Worm (Caenorhabditis elegans) whole organism, L2 larva: Measurements from ENCODE around the gene cyk-7.
A peak's percentile ranks its signal among the peaks of the same experiment; 100 is the strongest.

ENCODE experiments used
- F13H6.1 ChIP-seq: sonication (generic microtip); optimal IDR thresholded peaks from 2 replicates; lab custom pipeline; 2016; ENCODE audit warnings: missing genetic modification characterization, missing compliant biosample characterization
- R02D3.7 ChIP-seq: fragments of 150-350 bp; optimal IDR thresholded peaks from 2 replicates; lab custom pipeline; 2014; ENCODE audit warnings: missing biosample characterization, missing genetic modification characterization
- Y55F3AM.14 ChIP-seq: fragments of 200-800 bp; sonication (Bioruptor generic); optimal IDR thresholded peaks from 2 replicates; lab custom pipeline; 2018; ENCODE audit warnings: mild to moderate bottlenecking, missing genetic modification characterization, missing compliant biosample characterization
- ZK546.5 ChIP-seq: sonication (generic microtip); optimal IDR thresholded peaks from 2 replicates; lab custom pipeline; 2017; ENCODE audit warnings: missing biosample characterization, missing genetic modification characterization
- alr-1 ChIP-seq: fragments of 150-350 bp; optimal IDR thresholded peaks from 2 replicates; lab custom pipeline; 2014; ENCODE audit warnings: missing biosample characterization, missing genetic modification characterization
- ceh-82 ChIP-seq: fragments of 150-350 bp; optimal IDR thresholded peaks from 2 replicates; lab custom pipeline; 2014; ENCODE audit warnings: missing biosample characterization, missing genetic modification characterization
- crh-2 ChIP-seq: sonication (generic microtip); optimal IDR thresholded peaks from 2 replicates; lab custom pipeline; 2017; ENCODE audit warnings: missing biosample characterization, missing genetic modification characterization
- elt-3 ChIP-seq: sonication (generic microtip); optimal IDR thresholded peaks from 2 replicates; lab custom pipeline; 2017; ENCODE audit warnings: missing biosample characterization, missing genetic modification characterization
- fos-1 ChIP-seq: fragments of 150-350 bp; optimal IDR thresholded peaks from 2 replicates; lab custom pipeline; 2014; ENCODE audit warnings: missing biosample characterization, missing genetic modification characterization
- gmeb-1 ChIP-seq: fragments of 150-350 bp; optimal IDR thresholded peaks from 2 replicates; lab custom pipeline; 2014; ENCODE audit warnings: missing biosample characterization, missing genetic modification characterization
- lin-11 ChIP-seq: fragments of 150-350 bp; sonication (generic microtip); optimal IDR thresholded peaks from 2 replicates; lab custom pipeline; 2014; ENCODE audit warnings: missing biosample characterization, missing genetic modification characterization, inconsistent platforms, mixed read lengths
- lin-39 ChIP-seq: fragments of 150-350 bp; optimal IDR thresholded peaks from 2 replicates; lab custom pipeline; 2014; ENCODE audit warnings: missing biosample characterization, missing genetic modification reagents, missing genetic modification characterization
- lsy-2 ChIP-seq, 2 experiments: fragments of 150-350 bp in 1 of 2; sonication (generic microtip) in 1 of 2; optimal IDR thresholded peaks; 2 replicates each; lab custom pipeline; 2014 to 2017; ENCODE audit warnings: missing biosample characterization in 2 of 2, missing genetic modification characterization in 2 of 2
- mab-5 ChIP-seq: fragments of 150-350 bp; optimal IDR thresholded peaks from 2 replicates; lab custom pipeline; 2014; ENCODE audit warnings: missing biosample characterization, missing genetic modification characterization
- mbf-1 ChIP-seq: sonication (generic microtip); optimal IDR thresholded peaks from 2 replicates; lab custom pipeline; 2017; ENCODE audit warnings: missing biosample characterization, missing genetic modification characterization
- nhr-10 ChIP-seq: sonication (generic microtip); optimal IDR thresholded peaks from 2 replicates; lab custom pipeline; 2017; ENCODE audit warnings: missing biosample characterization, missing genetic modification characterization
- nhr-11 ChIP-seq: fragments of 150-350 bp; optimal IDR thresholded peaks from 2 replicates; lab custom pipeline; 2014; ENCODE audit warnings: missing biosample characterization, missing genetic modification characterization
- nhr-12 ChIP-seq: fragments of 150-350 bp; optimal IDR thresholded peaks from 2 replicates; lab custom pipeline; 2014; ENCODE audit warnings: missing biosample characterization, missing genetic modification characterization
- nhr-129 ChIP-seq: fragments of 150-350 bp; optimal IDR thresholded peaks from 2 replicates; lab custom pipeline; 2014; ENCODE audit warnings: missing biosample characterization, missing genetic modification characterization
- nhr-21 ChIP-seq: fragments of 150-350 bp; optimal IDR thresholded peaks from 2 replicates; lab custom pipeline; 2014; ENCODE audit warnings: missing biosample characterization, missing genetic modification characterization
- nhr-237 ChIP-seq: fragments of 150-350 bp; optimal IDR thresholded peaks from 2 replicates; lab custom pipeline; 2014; ENCODE audit warnings: missing biosample characterization, missing genetic modification characterization
- sem-4 ChIP-seq: fragments of 150-350 bp; optimal IDR thresholded peaks from 2 replicates; lab custom pipeline; 2014; ENCODE audit warnings: missing biosample characterization, missing genetic modification reagents, missing genetic modification characterization
- sma-9 ChIP-seq, 2 experiments: fragments of 150-350 bp in 1 of 2; sonication (generic microtip) in 1 of 2; optimal IDR thresholded peaks; 2 replicates each; lab custom pipeline; 2014 to 2016; ENCODE audit warnings: missing genetic modification characterization in 2 of 2, mild to moderate bottlenecking in 1 of 2, missing biosample characterization in 1 of 2, missing compliant biosample characterization in 1 of 2, missing genetic modification reagents in 1 of 2, moderate library complexity in 1 of 2
- snpc-4 ChIP-seq: fragments of 150-350 bp; optimal IDR thresholded peaks from 2 replicates; lab custom pipeline; 2014; ENCODE audit warnings: missing biosample characterization, missing genetic modification characterization
- unc-39 ChIP-seq: fragments of 150-350 bp; optimal IDR thresholded peaks from 2 replicates; lab custom pipeline; 2014; ENCODE audit warnings: missing biosample characterization, missing genetic modification characterization
- unc-55 ChIP-seq: fragments of 150-350 bp; sonication (generic microtip); optimal IDR thresholded peaks from 3 replicates; lab custom pipeline; 2014; ENCODE audit warnings: missing biosample characterization, missing genetic modification reagents, missing genetic modification characterization
- unc-62 ChIP-seq: fragments of 150-350 bp; optimal IDR thresholded peaks from 2 replicates; lab custom pipeline; 2014; ENCODE audit warnings: missing biosample characterization, missing genetic modification reagents, missing genetic modification characterization
- zag-1 ChIP-seq: fragments of 150-350 bp; optimal IDR thresholded peaks from 2 replicates; lab custom pipeline; 2014; ENCODE audit warnings: missing biosample characterization, missing genetic modification characterization
- ztf-4 ChIP-seq: fragments of 150-350 bp; optimal IDR thresholded peaks from 2 replicates; lab custom pipeline; 2014; ENCODE audit warnings: missing biosample characterization, missing genetic modification characterization

Gene cyk-7

DNA sequence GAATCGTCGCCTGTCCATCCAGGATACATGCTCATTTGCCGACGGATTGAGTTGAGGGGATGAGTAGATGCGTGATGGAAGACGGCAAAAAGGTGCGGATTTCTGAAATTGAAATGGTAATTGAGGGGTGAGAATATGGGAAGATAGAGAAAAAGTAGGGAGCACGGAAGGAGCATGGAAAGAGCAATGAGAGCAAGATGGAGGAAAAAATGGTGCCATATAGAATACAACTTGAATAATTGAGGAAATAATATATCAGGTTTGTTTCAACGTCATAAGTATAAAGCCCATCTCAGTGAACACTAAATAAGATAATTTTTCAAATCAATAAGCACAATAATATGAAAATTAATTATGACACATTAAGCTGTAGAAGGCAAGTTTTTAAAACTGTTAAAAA is 11.9 kb downstream of the cyk-7 start, which contains the start of gene mab-5:
TSS of gene mab-5 (minus strand) at position 101 of the 400 bp plus-strand sequence.
- no peak for TF ChIP-seq nhr-237 (tag; lab: Kevin White, UChicago)
- no peak for TF ChIP-seq sem-4 (tag; lab: Kevin White, UChicago)
- no peak for TF ChIP-seq elt-3 (tag; lab: Kevin White, UChicago)
- no peak for TF ChIP-seq nhr-21 (tag; lab: Kevin White, UChicago)
- TF ChIP-seq nhr-10 (tag; lab: Kevin White, UChicago): no peak
- no peak for TF ChIP-seq unc-39
- no peak for TF ChIP-seq unc-55 (GFP tag; lab: Kevin White, UChicago)

- TF ChIP-seq nhr-10 (tag; lab: Kevin White, UChicago): no peak
- no peak for TF ChIP-seq snpc-4
- TF ChIP-seq unc-55 (GFP tag; lab: Kevin White, UChicago): peak; percentile 63
- no peak for TF ChIP-seq sem-4 (tag; lab: Kevin White, UChicago)
- TF ChIP-seq mab-5: peak; percentile 96
- peak; percentile 19 for TF ChIP-seq F13H6.1 (tag; lab: Kevin White, UChicago)
- peak in 1 of 2 experiments; percentile 29 for TF ChIP-seq lsy-2 (tag; optimal IDR thresholded peaks at IDR 0.05; lab: Kevin White, UChicago)
- no peak for TF ChIP-seq nhr-21 (tag; lab: Kevin White, UChicago)
- TF ChIP-seq nhr-129 (tag; lab: Kevin White, UChicago): peak; percentile 38
Observed at ce11 chrIII:7780566-7781238, 14.5 kb downstream of the cyk-7 start.

ce11 chrIII:7779313-7779712 is 15.9 kb downstream of the cyk-7 start:
- TF ChIP-seq R02D3.7 (tag; lab: Kevin White, UChicago) (no peak), lsy-2 (tag; optimal IDR thresholded peaks at IDR 0.05; lab: Kevin White, UChicago) (peak in 1 of 2 experiments; percentile 62)

DNA sequence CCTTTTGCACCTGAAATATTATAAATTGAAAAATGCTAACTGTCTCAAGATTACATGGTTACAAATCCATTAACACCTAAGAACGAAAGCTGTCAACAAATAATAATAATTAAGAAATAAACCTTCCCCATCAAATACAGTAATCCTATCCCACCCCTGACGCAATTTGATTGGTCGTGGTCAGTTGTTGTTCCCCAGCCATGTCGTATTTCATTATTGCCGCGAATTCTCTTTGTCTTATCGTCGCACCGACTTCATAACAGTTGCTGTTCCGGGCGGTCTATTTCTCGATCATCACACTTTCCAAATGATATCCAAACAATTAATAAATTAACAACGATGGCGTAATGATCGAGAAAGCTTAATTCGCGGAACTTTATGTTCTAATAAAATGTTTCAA is 16.7 kb downstream of the cyk-7 start:
- TF ChIP-seq lin-11: no peak
- TF ChIP-seq F13H6.1 (tag; lab: Kevin White, UChicago): peak; percentile 14
- peak in 1 of 2 experiments; percentile 91 for TF ChIP-seq lsy-2 (tag; optimal IDR thresholded peaks at IDR 0.05; lab: Kevin White, UChicago)
- peak; percentile 89 for TF ChIP-seq mab-5

ce11 chrIII:7775983-7776440 is 19.2 kb downstream of the cyk-7 start, which contains the start of gene bath-15:
Gene bath-15, minus strand, starts transcription at chrIII:7776033.
- TF ChIP-seq crh-2 (tag; lab: Kevin White, UChicago) (no peak), unc-62 (no peak), sma-9 (GFP tag; optimal IDR thresholded peaks at IDR 0.05; lab: Kevin White, UChicago) (no peak), sma-9 (tag; optimal IDR thresholded peaks at IDR 0.05; lab: Kevin White, UChicago) (no peak), lin-11 (no peak), ceh-82 (no peak), alr-1 (tag; lab: Kevin White, UChicago) (no peak), nhr-12 (no peak), mab-5 (no peak), gmeb-1 (tag; lab: Kevin White, UChicago) (no peak), fos-1 (tag; lab: Kevin White, UChicago) (no peak)

ce11 chrIII:7773791-7774190 is 21.4 kb downstream of the cyk-7 start:
- TF ChIP-seq sma-9 (GFP tag; optimal IDR thresholded peaks at IDR 0.05; lab: Kevin White, UChicago): no peak
- no peak for TF ChIP-seq sma-9 (tag; optimal IDR thresholded peaks at IDR 0.05; lab: Kevin White, UChicago)
- TF ChIP-seq lin-39 (tag; lab: Kevin White, UChicago): no peak
- TF ChIP-seq sem-4 (tag; lab: Kevin White, UChicago): no peak
- TF ChIP-seq R02D3.7 (tag; lab: Kevin White, UChicago): no peak
- no peak for TF ChIP-seq mbf-1
- TF ChIP-seq nhr-237 (tag; lab: Kevin White, UChicago): no peak

ce11 chrIII:7772901-7773300 is 22.3 kb downstream of the cyk-7 start, which contains the start of the genes ZK686.6 and ZK686.1:
Gene ZK686.6, minus strand, starts transcription at chrIII:7773001.
Gene ZK686.1, plus strand, starts transcription at chrIII:7773134.
- TF ChIP-seq fos-1 (tag; lab: Kevin White, UChicago) (no peak), unc-62 (no peak), ZK546.5 (tag; lab: Kevin White, UChicago) (no peak), Y55F3AM.14 (GFP tag; lab: Kevin White, UChicago) (no peak), R02D3.7 (tag; lab: Kevin White, UChicago) (no peak), nhr-129 (tag; lab: Kevin White, UChicago) (no peak), ztf-4 (tag; lab: Kevin White, UChicago) (no peak), zag-1 (no peak), mab-5 (no peak), nhr-11 (tag; lab: Kevin White, UChicago) (no peak), sma-9 (GFP tag; optimal IDR thresholded peaks at IDR 0.05; lab: Kevin White, UChicago) (no peak), sma-9 (tag; optimal IDR thresholded peaks at IDR 0.05; lab: Kevin White, UChicago) (no peak)
